Fruit fly (Drosophila melanogaster): ENCODE measurements around the gene Hsc70-2.

Gene Hsc70-2

dm6 chr3R:13018284-13018900 is 26.2 kb upstream of the Hsc70-2 start (continued):
- no peak for TF ChIP-seq B-H2 (GFP tag; optimal IDR thresholded peaks at IDR 0.05)
- peak in 1 of 2 experiments; percentile 74 for TF ChIP-seq Pdp1 (GFP tag; optimal IDR thresholded peaks at IDR 0.05)
- peak; percentile 1 for TF ChIP-seq pfk (GFP tag; optimal IDR thresholded peaks at IDR 0.05)
- peak; percentile 90 for TF ChIP-seq exex (tag; optimal IDR thresholded peaks at IDR 0.05)
- TF ChIP-seq peb (GFP tag; IDR thresholded peaks at IDR 0.05), result no peak
- no peak for TF ChIP-seq dm (GFP tag; optimal IDR thresholded peaks at IDR 0.05)

- no peak for TF ChIP-seq Xrp1 (GFP tag; IDR thresholded peaks at IDR 0.05)
- TF ChIP-seq HLH4C (GFP tag; IDR thresholded peaks at IDR 0.05; ENCODE audit: partially characterized antibody), result no peak
- TF ChIP-seq p53 (GFP tag; optimal IDR thresholded peaks at IDR 0.05), result no peak
- no peak for TF ChIP-seq ab (GFP tag; optimal IDR thresholded peaks at IDR 0.05)
- no peak for TF ChIP-seq CG42726 (GFP tag; IDR thresholded peaks at IDR 0.05; ENCODE audit: partially characterized antibody)
- no peak for TF ChIP-seq Hr3 (GFP tag; optimal IDR thresholded peaks at IDR 0.05)
- no peak for TF ChIP-seq BEAF-32 (GFP tag; optimal IDR thresholded peaks at IDR 0.05)
- TF ChIP-seq gem (tag; optimal IDR thresholded peaks at IDR 0.05), result no peak
Measured at dm6 chr3R:13018995-13019394, 25.6 kb upstream of the Hsc70-2 start.

dm6 chr3R:13030257-13031173 is 14.0 kb upstream of the Hsc70-2 start, which contains the start of the genes CG46281 and CG46280:
Gene CG46281 (minus strand): TSS chr3R:13030307.
Gene CG46280 (minus strand): TSS chr3R:13030659.
- TF ChIP-seq CG8359 (GFP tag; optimal IDR thresholded peaks at IDR 0.05; ENCODE audit: borderline replicate concordance) (no peak), kay (GFP tag; optimal IDR thresholded peaks at IDR 0.05) (no peak), CG12299 (tag; optimal IDR thresholded peaks at IDR 0.05) (peak; percentile 18), pita (GFP tag; optimal IDR thresholded peaks at IDR 0.05) (no peak), MBD-R2 (GFP tag; IDR thresholded peaks at IDR 0.05) (peak; percentile 66), Poxn (GFP tag; IDR thresholded peaks at IDR 0.05) (no peak), Hmr (GFP tag; optimal IDR thresholded peaks at IDR 0.05) (no peak), chinmo (GFP tag; IDR thresholded peaks at IDR 0.05; ENCODE audit: partially characterized antibody) (no peak), CG13624 (GFP tag; optimal IDR thresholded peaks at IDR 0.05) (peak; percentile 43), cas (GFP tag; IDR thresholded peaks at IDR 0.05) (0 out of 2 replicates have a peak, but pooled peaks have one; percentile 21), bab2 (GFP tag; optimal IDR thresholded peaks at IDR 0.05) (peak; percentile 2), BEAF-32 (GFP tag; optimal IDR thresholded peaks at IDR 0.05) (peak; percentile 68), BtbVII (GFP tag; optimal IDR thresholded peaks at IDR 0.05) (peak; percentile 2), CG11560 (tag; IDR thresholded peaks at IDR 0.05) (no peak), HmgZ (tag; optimal IDR thresholded peaks at IDR 0.05) (peak; percentile 35), Dad (GFP tag; optimal IDR thresholded peaks at IDR 0.05) (peak; percentile 12), CG1647 (GFP tag; optimal IDR thresholded peaks at IDR 0.05) (peak; percentile 25), zen (tag; optimal IDR thresholded peaks at IDR 0.05) (peak; percentile 82), Sry-β (GFP tag; optimal IDR thresholded peaks at IDR 0.05) (peak; percentile 13), CG13775 (GFP tag; optimal IDR thresholded peaks at IDR 0.05) (peak; percentile 30), CG9797 (GFP tag; optimal IDR thresholded peaks at IDR 0.05) (peak; percentile 71), Hsf (GFP tag; optimal IDR thresholded peaks at IDR 0.05) (peak; percentile 45), CG34422 (GFP tag; IDR thresholded peaks at IDR 0.05) (no peak), dmrt11E (tag; optimal IDR thresholded peaks at IDR 0.05) (peak; percentile 19), CG6272 (GFP tag; IDR thresholded peaks at IDR 0.05) (no peak), CG12942 (GFP tag; optimal IDR thresholded peaks at IDR 0.05) (peak; percentile 17), HLH54F (GFP tag; optimal IDR thresholded peaks at IDR 0.05) (peak; percentile 48), CG13287 (GFP tag; IDR thresholded peaks at IDR 0.05; ENCODE audit: partially characterized antibody) (peak; percentile 82), Ets97D (GFP tag; optimal IDR thresholded peaks at IDR 0.05) (peak; percentile 52), CG14014 (GFP tag; IDR thresholded peaks at IDR 0.05) (no peak), MTF-1 (GFP tag; optimal IDR thresholded peaks at IDR 0.05; ENCODE audit: borderline replicate concordance) (no peak), her (GFP tag; optimal IDR thresholded peaks at IDR 0.05) (peak; percentile 9)

Measured in whole organism, embryonic.